Fruit fly (Drosophila melanogaster) Kc167 (cell line): ENCODE measurements around the gene obst-F.

ENCODE experiments used
- Myc ChIP-seq: fragments of >200 bp; optimal IDR thresholded peaks from 2 replicates; lab custom pipeline; 2017; ENCODE audit warnings: missing external identifiers
- Sin3A ChIP-seq: fragments of >200 bp; optimal IDR thresholded peaks from 2 replicates; lab custom pipeline; 2018; ENCODE audit warnings: missing external identifiers
- h ChIP-seq: fragments of >200 bp; optimal IDR thresholded peaks from 3 replicates; lab custom pipeline; 2018; ENCODE audit warnings: missing external identifiers
- insv ChIP-seq: fragments of >200 bp; optimal IDR thresholded peaks from 3 replicates; lab custom pipeline; 2018; ENCODE audit warnings: missing external identifiers
- psq ChIP-seq: fragments of >200 bp; optimal IDR thresholded peaks from 2 replicates; lab custom pipeline; 2017; ENCODE audit warnings: missing external identifiers
- ttk ChIP-seq: sonication (Bioruptor generic); optimal IDR thresholded peaks from 2 replicates; lab custom pipeline; 2017; ENCODE audit warnings: missing external identifiers

obst-F gene

dm6 chr3L:20201538-20201937, at the start of gene obst-F:
TSS of gene obst-F (minus strand) at chr3L:20201638.
- TF ChIP-seq Myc (lab: Kevin White, UChicago) (no peak), ttk (lab: Kevin White, UChicago) (no peak), h (lab: Kevin White, UChicago) (no peak), insv (no peak), Sin3A (lab: Kevin White, UChicago) (no peak), psq (lab: Kevin White, UChicago) (no peak)

DNA sequence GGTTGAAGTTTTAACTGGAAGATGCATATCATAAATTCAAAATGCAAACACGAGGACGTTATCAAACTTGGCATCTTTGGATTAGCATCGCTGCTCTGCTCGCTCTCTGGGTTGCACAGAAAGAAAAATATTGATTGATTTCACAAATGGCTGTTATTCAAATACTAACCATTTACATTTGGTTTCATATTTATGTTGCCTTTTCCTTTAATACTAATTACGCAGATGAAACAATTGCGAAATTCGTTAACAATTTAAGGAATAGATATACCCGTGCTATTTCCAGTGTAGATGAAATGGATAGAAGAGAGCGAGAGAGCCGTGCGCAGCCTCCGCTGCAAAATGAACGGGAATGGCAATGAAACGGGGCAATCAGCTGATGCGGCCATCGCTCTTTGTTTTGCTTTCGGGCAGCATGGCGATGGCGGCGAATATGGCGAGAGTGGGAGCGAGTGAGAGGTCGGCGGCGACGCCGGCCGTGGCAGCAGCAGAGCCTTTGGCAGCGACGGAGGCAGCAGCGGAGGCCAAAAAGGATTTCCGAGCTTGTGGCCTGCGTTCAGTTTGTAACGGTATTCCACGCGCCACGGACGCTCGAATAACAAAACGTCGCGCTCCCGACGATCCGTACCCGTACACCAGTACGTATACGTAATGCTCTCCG, 46.2 kb upstream of the obst-F start, which contains the start of gene rdgC:
Gene rdgC (plus strand): TSS at position 568 of the 661 bp plus-strand sequence.
- TF ChIP-seq ttk (lab: Kevin White, UChicago): no peak
- no peak for TF ChIP-seq insv
- TF ChIP-seq psq (lab: Kevin White, UChicago): no peak
- no peak for TF ChIP-seq h (lab: Kevin White, UChicago)
- no peak for TF ChIP-seq Sin3A (lab: Kevin White, UChicago)
- no peak for TF ChIP-seq Myc (lab: Kevin White, UChicago)

DNA sequence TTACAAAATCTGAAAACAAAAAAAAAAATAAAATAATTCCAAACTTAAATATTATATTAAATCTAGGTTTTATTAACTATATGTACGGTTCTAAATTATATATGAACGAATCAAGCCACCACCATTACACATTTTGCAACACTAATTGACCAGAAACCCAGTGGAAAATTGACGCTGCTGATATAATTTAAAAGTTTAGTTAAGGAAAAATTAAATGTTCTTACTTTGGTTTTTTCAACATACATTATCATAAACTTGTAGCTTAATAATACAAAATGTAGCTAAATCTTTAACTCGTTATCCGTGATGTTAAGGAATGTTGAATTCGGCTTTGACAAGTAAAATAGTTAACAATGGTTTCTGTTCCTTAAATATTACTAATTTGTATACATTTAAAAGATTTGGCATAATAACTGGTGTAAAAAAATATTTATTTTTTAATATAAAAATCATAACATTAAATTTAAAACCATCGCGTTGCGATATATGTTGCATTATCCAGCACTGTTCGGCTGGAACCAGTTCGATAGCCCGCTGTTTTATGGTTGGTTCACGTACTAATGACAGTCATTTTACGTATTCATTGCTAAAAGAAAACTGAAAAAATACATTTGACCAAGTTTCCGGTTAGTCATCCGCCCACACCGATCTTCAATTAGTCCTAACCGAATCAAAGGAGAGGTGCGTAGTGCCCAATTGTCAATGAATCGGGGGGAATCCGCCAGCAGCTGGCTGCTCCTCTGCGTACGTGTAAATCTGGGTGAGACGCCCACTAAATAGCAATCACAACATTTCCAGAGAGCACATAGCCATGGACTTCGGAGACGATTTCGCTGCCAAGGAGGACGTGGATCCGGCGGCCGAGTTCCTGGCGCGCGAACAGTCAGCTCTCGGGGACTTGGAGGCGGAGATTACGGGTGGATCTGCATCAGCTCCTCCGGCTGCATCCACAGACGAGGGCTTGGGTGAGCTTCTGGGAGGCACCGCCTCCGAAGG, 40.8 kb upstream of the obst-F start:
- TF ChIP-seq h (lab: Kevin White, UChicago) (no peak), Sin3A (lab: Kevin White, UChicago) (no peak), insv (no peak), Myc (lab: Kevin White, UChicago) (no peak), psq (lab: Kevin White, UChicago) (no peak), ttk (lab: Kevin White, UChicago) (no peak)

- TF ChIP-seq insv: no peak
- no peak for TF ChIP-seq Myc (lab: Kevin White, UChicago)
- TF ChIP-seq Sin3A (lab: Kevin White, UChicago): no peak
- TF ChIP-seq ttk (lab: Kevin White, UChicago): no peak
- no peak for TF ChIP-seq psq (lab: Kevin White, UChicago)
- TF ChIP-seq h (lab: Kevin White, UChicago): no peak
Measured at dm6 chr3L:20241163-20241970, 39.9 kb upstream of the obst-F start, which contains the start of the genes CG6951 and CG17233. TSS of gene CG6951 (plus strand) at chr3L:20241267. TSS of gene CG17233 (minus strand) at chr3L:20241903.

dm6 chr3L:20240753-20241152, 39.3 kb upstream of the obst-F start, which contains the start of gene Clc:
TSS of gene Clc (plus strand) at chr3L:20241053.
- no peak for TF ChIP-seq psq (lab: Kevin White, UChicago)

- TF ChIP-seq insv (no peak), Myc (lab: Kevin White, UChicago) (no peak), h (lab: Kevin White, UChicago) (no peak), psq (lab: Kevin White, UChicago) (no peak), Sin3A (lab: Kevin White, UChicago) (no peak), ttk (lab: Kevin White, UChicago) (no peak)
Measured at dm6 chr3L:20237167-20237566, 35.7 kb upstream of the obst-F start.

- TF ChIP-seq insv: no peak
- no peak for TF ChIP-seq h (lab: Kevin White, UChicago)
- TF ChIP-seq Sin3A (lab: Kevin White, UChicago): no peak
- no peak for TF ChIP-seq ttk (lab: Kevin White, UChicago)
- TF ChIP-seq psq (lab: Kevin White, UChicago): no peak
- TF ChIP-seq Myc (lab: Kevin White, UChicago): no peak
Measured at dm6 chr3L:20231369-20231768, 29.9 kb upstream of the obst-F start, which contains the start of gene CG13813. TSS of gene CG13813 (plus strand) at chr3L:20231669.

- TF ChIP-seq psq (lab: Kevin White, UChicago) (no peak), h (lab: Kevin White, UChicago) (no peak), Myc (lab: Kevin White, UChicago) (no peak), Sin3A (lab: Kevin White, UChicago) (no peak), ttk (lab: Kevin White, UChicago) (no peak), insv (no peak)
Measured at dm6 chr3L:20230178-20230775, 28.8 kb upstream of the obst-F start.

- TF ChIP-seq psq (lab: Kevin White, UChicago) (no peak), Myc (lab: Kevin White, UChicago) (no peak), insv (no peak), ttk (lab: Kevin White, UChicago) (no peak), Sin3A (lab: Kevin White, UChicago) (no peak), h (lab: Kevin White, UChicago) (no peak)
Measured at dm6 chr3L:20226153-20226552, 24.7 kb upstream of the obst-F start.

- no peak for TF ChIP-seq Myc (lab: Kevin White, UChicago)
- TF ChIP-seq Sin3A (lab: Kevin White, UChicago): no peak
- no peak for TF ChIP-seq ttk (lab: Kevin White, UChicago)
- no peak for TF ChIP-seq psq (lab: Kevin White, UChicago)
- TF ChIP-seq h (lab: Kevin White, UChicago): no peak
- TF ChIP-seq insv: no peak
Measured at dm6 chr3L:20223398-20223951, 22.0 kb upstream of the obst-F start, which contains the start of gene CG17147. TSS of gene CG17147 (plus strand) at chr3L:20223932.
